Worm (Caenorhabditis elegans): ENCODE results near the gene rpn-13.

DNA sequence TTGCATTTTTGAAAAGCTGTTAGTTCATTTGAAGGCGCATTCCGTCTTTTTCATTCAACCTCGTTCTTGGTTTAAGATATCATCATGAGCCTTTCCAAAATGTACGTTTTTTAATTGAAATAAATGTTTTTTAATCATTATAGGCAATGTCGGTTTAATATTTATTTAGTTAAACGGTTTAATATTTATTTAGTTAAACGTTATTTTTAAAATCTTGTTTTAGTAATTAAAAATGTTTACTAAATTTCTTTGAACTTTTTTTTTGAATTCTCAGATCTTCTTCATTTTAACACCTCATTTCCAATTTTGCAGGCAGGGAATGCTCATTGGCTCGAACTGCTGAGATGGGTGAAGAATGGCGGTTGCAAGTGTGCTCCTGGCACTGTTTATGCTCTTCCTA, 32.7 kb downstream of the rpn-13 start, which contains the start of gene gar-2:
- no peak for TF ChIP-seq unc-39 (tag; optimal IDR thresholded peaks at IDR 0.05)
- TF ChIP-seq mes-2 (tag; optimal IDR thresholded peaks at IDR 0.05; ENCODE audit: poor library complexity, severe bottlenecking) = no peak
- no peak for TF ChIP-seq aly-2 (tag; optimal IDR thresholded peaks at IDR 0.05)
- no peak for TF ChIP-seq ztf-11 (tag; optimal IDR thresholded peaks at IDR 0.05)
- TF ChIP-seq lim-7 (GFP tag; IDR thresholded peaks at IDR 0.05) = no peak
- TF ChIP-seq mdl-1 (tag; optimal IDR thresholded peaks at IDR 0.05) = no peak
- no peak for TF ChIP-seq snpc-4 (tag; optimal IDR thresholded peaks at IDR 0.05)
